Worm (Caenorhabditis elegans) whole organism, early embryonic: ENCODE results near the gene sre-15.

ENCODE experiments used
- ama-1 ChIP-seq: fragments of 150-350 bp; optimal IDR thresholded peaks from 2 replicates; lab custom pipeline; 2014
- hmbx-1 ChIP-seq: sonication (generic microtip); optimal IDR thresholded peaks from 2 replicates; lab custom pipeline; 2016; ENCODE audit warnings: mild to moderate bottlenecking, missing genetic modification characterization, missing compliant biosample characterization
- hmg-4 ChIP-seq: fragments of 200-800 bp; sonication (Bioruptor generic); optimal IDR thresholded peaks from 2 replicates; lab custom pipeline; 2018; ENCODE audit warnings: mild to moderate bottlenecking, missing genetic modification characterization, missing compliant biosample characterization

- TF ChIP-seq hmg-4 (GFP tag; lab: Kevin White, UChicago) (no peak), hmbx-1 (tag; lab: Kevin White, UChicago) (no peak), ama-1 (lab: Kevin White, UChicago) (no peak)
Observed at ce11 chrIV:12252579-12252978, 8.0 kb upstream of the sre-15 start, which contains the start of gene dnj-26.
